Worm (Caenorhabditis elegans) whole organism, L2 larva: ENCODE measurements around the gene far-8.

Experiments used
- ama-1 ChIP-seq: fragments of 150-350 bp; optimal IDR thresholded peaks from 2 replicates; lab custom pipeline; 2018; ENCODE audit warnings: inconsistent platforms
- ztf-1 ChIP-seq: fragments of 200-800 bp; sonication (Bioruptor generic); conservative IDR thresholded peaks from 2 replicates; pipeline ENCODE4 v1.3.6; 2022; ENCODE audit warnings: missing genetic modification characterization, missing compliant biosample characterization

ce11 chrIII:887874-888299 lies 45.2 kb downstream of the far-8 start:
- no peak for TF ChIP-seq ama-1 (lab: Kevin White, UChicago)
- TF ChIP-seq ztf-1, result no peak
